Worm (Caenorhabditis elegans) whole organism, mixed stage, embryonic: Measurements from ENCODE around the gene C16C8.7.

ENCODE experiments used
- bed-3 ChIP-seq: fragments of 200-800 bp; sonication (Bioruptor generic); optimal IDR thresholded peaks from 3 replicates; lab custom pipeline; 2018; ENCODE audit warnings: mild to moderate bottlenecking, missing genetic modification characterization, moderate library complexity, missing compliant biosample characterization
- blmp-1 ChIP-seq: fragments of 150-350 bp; optimal IDR thresholded peaks from 2 replicates; lab custom pipeline; 2014; ENCODE audit warnings: missing biosample characterization, missing genetic modification characterization
- ceh-39 ChIP-seq: fragments of 150-350 bp; optimal IDR thresholded peaks from 2 replicates; lab custom pipeline; 2014; ENCODE audit warnings: missing biosample characterization, missing genetic modification characterization
- ceh-43 ChIP-seq: fragments of 200-800 bp; sonication (Bioruptor generic); optimal IDR thresholded peaks from 2 replicates; lab custom pipeline; 2018; ENCODE audit warnings: mild to moderate bottlenecking, missing genetic modification characterization, moderate library complexity, missing compliant biosample characterization
- ceh-83 ChIP-seq: fragments of 200-800 bp; sonication (Bioruptor generic); optimal IDR thresholded peaks from 2 replicates; lab custom pipeline; 2018; ENCODE audit warnings: mild to moderate bottlenecking, missing genetic modification characterization, missing compliant biosample characterization
- ces-1 ChIP-seq: fragments of 150-350 bp; optimal IDR thresholded peaks from 2 replicates; lab custom pipeline; 2014; ENCODE audit warnings: missing biosample characterization, missing genetic modification reagents, missing genetic modification characterization
- cnd-1 ChIP-seq: fragments of 200-800 bp; sonication (Bioruptor generic); optimal IDR thresholded peaks from 2 replicates; lab custom pipeline; 2018; ENCODE audit warnings: mild to moderate bottlenecking, missing genetic modification characterization, missing compliant biosample characterization
- drap-1 ChIP-seq: fragments of 200-800 bp; sonication (Bioruptor generic); optimal IDR thresholded peaks from 3 replicates; lab custom pipeline; 2018; ENCODE audit warnings: mild to moderate bottlenecking, missing genetic modification characterization, missing compliant biosample characterization
- elt-1 ChIP-seq: sonication (generic microtip); optimal IDR thresholded peaks from 2 replicates; lab custom pipeline; 2017; ENCODE audit warnings: missing genetic modification characterization, mild to moderate bottlenecking, missing compliant biosample characterization, antibody characterized with exemption, moderate library complexity, borderline replicate concordance; ENCODE audit not compliant: insufficient read depth
- flh-1 ChIP-seq: fragments of 200-800 bp; sonication (Bioruptor generic); optimal IDR thresholded peaks from 2 replicates; lab custom pipeline; 2018; ENCODE audit warnings: mild to moderate bottlenecking, missing genetic modification characterization, moderate library complexity, missing compliant biosample characterization
- ham-2 ChIP-seq: fragments of 200-800 bp; sonication (Bioruptor generic); optimal IDR thresholded peaks from 2 replicates; lab custom pipeline; 2018; ENCODE audit warnings: mild to moderate bottlenecking, missing genetic modification characterization, missing compliant biosample characterization
- hlh-1 ChIP-seq: fragments of 150-350 bp; optimal IDR thresholded peaks from 2 replicates; lab custom pipeline; 2014; ENCODE audit warnings: missing biosample characterization, missing genetic modification reagents, missing genetic modification characterization
- lin-13 ChIP-seq: fragments of 150-350 bp; optimal IDR thresholded peaks from 2 replicates; lab custom pipeline; 2014; ENCODE audit warnings: missing biosample characterization, missing genetic modification characterization
- lin-32 ChIP-seq: fragments of 200-800 bp; sonication (Bioruptor generic); optimal IDR thresholded peaks from 2 replicates; lab custom pipeline; 2018; ENCODE audit warnings: mild to moderate bottlenecking, missing genetic modification characterization, missing compliant biosample characterization
- lsy-2 ChIP-seq: fragments of 150-350 bp; optimal IDR thresholded peaks from 2 replicates; lab custom pipeline; 2014; ENCODE audit warnings: missing biosample characterization, missing genetic modification characterization
- mab-5 ChIP-seq: fragments of 150-350 bp; optimal IDR thresholded peaks from 2 replicates; lab custom pipeline; 2014; ENCODE audit warnings: missing biosample characterization, missing genetic modification characterization
- mep-1 ChIP-seq: fragments of 150-350 bp; optimal IDR thresholded peaks from 2 replicates; lab custom pipeline; 2017; ENCODE audit warnings: missing biosample characterization, missing genetic modification reagents, missing genetic modification characterization, inconsistent platforms
- nhr-2 ChIP-seq: fragments of 150-350 bp; optimal IDR thresholded peaks from 2 replicates; lab custom pipeline; 2014; ENCODE audit warnings: missing biosample characterization, missing genetic modification characterization
- nhr-237 ChIP-seq: fragments of 150-350 bp; optimal IDR thresholded peaks from 2 replicates; lab custom pipeline; 2014; ENCODE audit warnings: missing biosample characterization, missing genetic modification characterization
- nhr-76 ChIP-seq: sonication (generic microtip); optimal IDR thresholded peaks from 2 replicates; lab custom pipeline; 2017; ENCODE audit warnings: missing biosample characterization, missing genetic modification characterization
- snpc-4 ChIP-seq: fragments of 150-350 bp; optimal IDR thresholded peaks from 2 replicates; lab custom pipeline; 2014; ENCODE audit warnings: missing biosample characterization, missing genetic modification characterization
- sptf-1 ChIP-seq: sonication (generic microtip); optimal IDR thresholded peaks from 2 replicates; lab custom pipeline; 2017; ENCODE audit warnings: mild to moderate bottlenecking, missing genetic modification characterization, moderate library complexity, missing compliant biosample characterization
- unc-120 ChIP-seq: sonication (generic microtip); optimal IDR thresholded peaks from 2 replicates; lab custom pipeline; 2017; ENCODE audit warnings: missing genetic modification characterization, missing compliant biosample characterization; ENCODE audit not compliant: poor library complexity, severe bottlenecking
- unc-62 ChIP-seq: fragments of 150-350 bp; optimal IDR thresholded peaks from 2 replicates; lab custom pipeline; 2014; ENCODE audit warnings: missing biosample characterization, missing genetic modification reagents, missing genetic modification characterization
- zip-8 ChIP-seq: fragments of 150-350 bp; optimal IDR thresholded peaks from 2 replicates; lab custom pipeline; 2014; ENCODE audit warnings: missing biosample characterization, missing genetic modification characterization
- ztf-11 ChIP-seq: fragments of 150-350 bp; optimal IDR thresholded peaks from 2 replicates; lab custom pipeline; 2014; ENCODE audit warnings: missing biosample characterization, missing genetic modification characterization

The C16C8.7 gene

DNA sequence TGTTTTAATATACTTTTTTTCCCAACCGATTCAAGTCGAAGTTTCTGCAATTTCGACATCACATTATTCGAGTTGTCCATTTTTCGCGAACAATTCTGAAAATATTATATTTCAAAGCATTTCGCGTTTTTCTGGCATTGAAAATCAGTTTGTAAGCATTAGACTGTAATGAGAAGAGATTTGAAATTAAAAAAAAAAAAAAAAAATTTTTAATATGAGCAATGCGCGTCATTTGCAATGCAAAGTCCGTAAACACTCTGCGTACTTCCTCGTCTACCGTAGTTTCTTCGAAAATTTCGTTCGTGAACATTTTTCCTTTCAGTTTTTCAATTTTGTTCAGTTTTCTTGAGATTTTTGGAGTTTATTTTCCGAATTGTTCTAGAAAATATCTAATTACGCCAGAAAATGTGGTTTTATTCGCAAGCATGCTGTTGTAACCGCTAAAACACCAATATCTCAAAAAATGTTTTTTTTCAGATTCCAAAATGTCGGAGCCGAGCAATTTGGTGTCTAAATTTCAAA is 14.6 kb downstream of the C16C8.7 start, which contains the start of the genes C16C8.5 and C16C8.16:
C16C8.5 (minus strand) TSS at position 101 of the 522 bp plus-strand sequence.
C16C8.16 (plus strand) TSS at position 472 of the 522 bp plus-strand sequence.
- TF ChIP-seq nhr-2 (tag; lab: Kevin White, UChicago) (no peak), ztf-11 (no peak), lin-32 (GFP tag; lab: Kevin White, UChicago) (no peak), flh-1 (GFP tag; lab: Kevin White, UChicago) (no peak), lsy-2 (tag; lab: Kevin White, UChicago) (no peak), nhr-237 (no peak), sptf-1 (no peak), hlh-1 (tag; lab: Kevin White, UChicago) (no peak), ces-1 (GFP tag; lab: Kevin White, UChicago) (no peak), nhr-76 (tag; lab: Kevin White, UChicago) (no peak)

DNA sequence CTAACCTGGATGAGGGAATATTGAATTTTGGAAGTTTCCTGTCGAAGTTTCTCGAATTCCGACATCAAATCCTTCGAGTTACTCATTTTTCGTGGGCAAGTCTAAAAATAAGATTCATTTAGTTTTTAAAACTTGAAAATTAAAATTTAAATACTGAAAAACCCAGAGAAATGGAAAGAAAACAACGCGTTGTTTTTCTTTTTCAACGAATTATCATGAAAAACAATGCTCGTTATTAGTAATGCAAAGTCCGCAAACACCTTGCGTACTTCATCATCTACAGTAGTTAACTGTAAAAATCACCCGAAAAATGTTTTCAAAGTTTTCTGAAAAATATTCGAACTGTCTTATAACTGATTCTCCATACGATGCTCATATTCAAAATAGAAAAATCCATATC is 15.7 kb downstream of the C16C8.7 start, which contains the start of gene C16C8.4:
C16C8.4 (minus strand) TSS at position 101 of the 400 bp plus-strand sequence.
- no peak for TF ChIP-seq unc-120 (tag; lab: Kevin White, UChicago)
- TF ChIP-seq snpc-4 (tag; lab: Kevin White, UChicago), result no peak
- no peak for TF ChIP-seq drap-1 (GFP tag; lab: Kevin White, UChicago)
- no peak for TF ChIP-seq mab-5 (tag; lab: Kevin White, UChicago)
- no peak for TF ChIP-seq bed-3 (GFP tag; lab: Kevin White, UChicago)
- TF ChIP-seq ces-1 (GFP tag; lab: Kevin White, UChicago), result no peak
- TF ChIP-seq lsy-2 (tag; lab: Kevin White, UChicago), result no peak
- no peak for TF ChIP-seq ceh-83 (GFP tag; lab: Kevin White, UChicago)

DNA sequence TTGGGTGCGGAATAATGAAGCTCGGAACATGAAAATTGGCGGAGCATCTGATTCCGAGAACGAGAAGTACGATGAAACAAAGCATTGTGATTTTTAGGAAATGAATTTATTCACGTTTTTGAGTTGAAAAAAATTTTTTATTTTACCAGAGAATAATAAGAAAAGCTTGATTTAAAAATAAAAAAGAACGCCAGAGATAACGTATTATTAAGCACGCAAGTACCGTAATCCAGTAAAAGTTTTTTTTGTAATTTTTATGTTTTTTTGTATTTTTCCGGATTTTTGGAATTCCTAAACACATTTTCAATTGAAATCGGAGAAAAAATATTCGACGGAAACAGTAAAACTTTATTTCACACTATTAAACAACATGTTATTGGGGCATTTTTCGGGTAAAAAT is 16.8 kb downstream of the C16C8.7 start, which contains the start of gene C16C8.22:
C16C8.22 (minus strand) TSS at position 101 of the 400 bp plus-strand sequence.
- no peak for TF ChIP-seq lin-13 (tag; lab: Kevin White, UChicago)
- TF ChIP-seq flh-1 (GFP tag; lab: Kevin White, UChicago), result no peak
- TF ChIP-seq, all 35 proteins: peak for 0

DNA sequence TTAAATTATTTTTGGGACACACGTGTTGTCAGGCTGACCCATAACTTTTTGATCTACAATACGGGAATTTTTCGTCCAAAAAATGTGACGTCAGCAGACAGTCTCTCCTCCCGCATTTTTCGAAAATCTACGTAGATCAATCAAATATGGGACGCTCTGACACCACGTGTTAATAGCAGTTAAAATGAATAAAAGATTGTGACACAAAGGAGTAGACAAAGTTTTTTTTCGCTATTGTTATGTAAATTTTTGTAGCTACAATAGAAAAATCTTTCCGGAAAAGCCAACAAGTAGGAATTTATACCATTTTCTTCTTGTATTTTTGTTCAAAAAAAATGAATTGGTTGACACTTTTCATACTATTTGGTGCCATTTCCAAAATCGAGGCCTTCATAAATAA is 18.6 kb downstream of the C16C8.7 start, which contains the start of gene C16C8.27:
C16C8.27 (plus strand) TSS at position 301 of the 400 bp plus-strand sequence.
- TF ChIP-seq lin-32 (GFP tag; lab: Kevin White, UChicago) (no peak), ztf-11 (no peak), ham-2 (GFP tag; lab: Kevin White, UChicago) (no peak), unc-62 (no peak), nhr-76 (tag; lab: Kevin White, UChicago) (no peak), cnd-1 (no peak), blmp-1 (tag; lab: Kevin White, UChicago) (no peak), ceh-43 (no peak), snpc-4 (tag; lab: Kevin White, UChicago) (no peak), unc-120 (tag; lab: Kevin White, UChicago) (no peak)

DNA sequence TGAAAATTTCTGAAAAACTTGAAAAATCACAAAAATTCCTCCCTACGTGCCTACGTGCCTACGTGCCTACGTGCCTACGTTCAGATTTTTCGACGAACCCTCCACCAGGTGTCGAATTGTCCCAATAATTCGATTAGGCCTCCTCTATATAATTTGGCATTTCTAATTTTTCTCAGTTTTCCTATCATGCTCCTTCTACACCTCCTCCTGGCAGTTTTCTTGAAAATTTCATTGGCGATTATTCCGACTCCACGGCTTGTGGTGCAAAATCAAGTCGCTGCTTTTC is 19.4 kb downstream of the C16C8.7 start, which contains the start of gene C16C8.17:
C16C8.17 (plus strand) TSS at position 187 of the 286 bp plus-strand sequence.
- TF ChIP-seq mab-5 (tag; lab: Kevin White, UChicago) (no peak), ceh-43 (no peak), zip-8 (no peak), ceh-83 (GFP tag; lab: Kevin White, UChicago) (no peak), ceh-39 (no peak), lin-13 (tag; lab: Kevin White, UChicago) (no peak), hlh-1 (tag; lab: Kevin White, UChicago) (no peak), unc-62 (no peak), nhr-237 (no peak), sptf-1 (no peak), mep-1 (tag; lab: Kevin White, UChicago) (no peak), elt-1 (tag; lab: Kevin White, UChicago) (no peak), nhr-2 (tag; lab: Kevin White, UChicago) (no peak)

DNA sequence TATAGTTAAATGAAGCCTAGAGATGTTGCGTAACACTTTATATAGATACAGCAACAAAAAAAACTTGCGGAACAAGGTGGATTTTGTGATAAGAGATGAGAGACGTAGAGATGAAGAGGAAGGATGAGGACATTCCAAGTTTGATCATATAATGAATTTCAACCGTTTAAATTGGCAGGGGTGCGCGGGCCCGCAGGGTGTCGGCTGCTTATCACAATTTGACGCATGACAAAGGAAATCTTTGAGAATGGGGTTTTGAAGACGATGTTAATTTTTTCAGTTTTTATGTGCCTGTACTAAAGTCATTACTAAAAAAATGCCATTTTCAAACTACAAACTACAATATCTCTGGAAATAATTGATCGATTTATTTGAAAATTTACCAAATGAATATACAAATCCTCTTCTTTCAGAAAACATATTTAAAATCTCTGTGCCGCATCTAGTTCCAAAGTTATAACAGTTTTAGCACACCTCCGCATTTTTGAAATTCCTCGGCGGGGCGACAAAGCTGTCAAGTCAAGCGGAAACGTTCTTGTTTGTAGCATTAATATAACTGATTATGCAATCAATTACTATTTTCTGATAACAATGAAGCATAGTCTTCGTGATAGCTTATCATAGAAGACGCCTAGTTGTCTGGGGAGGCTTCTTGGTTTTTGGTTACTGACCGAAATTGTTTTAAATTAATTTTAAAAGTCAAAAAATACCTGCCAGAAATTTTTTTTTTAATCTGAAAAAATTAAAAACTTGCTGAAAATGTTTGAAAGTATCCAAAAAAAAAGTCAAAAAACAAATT is 19.9 kb downstream of the C16C8.7 start:
- TF ChIP-seq nhr-237 (no peak), zip-8 (peak; percentile 64)
- TF ChIP-seq, all 35 proteins: peak for 1
